Fruit fly (Drosophila melanogaster) whole organism, embryonic: ENCODE measurements around the gene pr.

Source experiments
- Aef1 ChIP-seq: fragments of 200-800 bp; sonication (Bioruptor generic); IDR thresholded peaks from 3 replicates; pipeline ENCODE4 v1.3.6; 2022; ENCODE audit warnings: missing biosample characterization, missing genetic modification characterization
- Atf3 ChIP-seq: fragments of 200-800 bp; sonication (Bioruptor generic); optimal IDR thresholded peaks from 3 replicates; lab custom pipeline; 2016; ENCODE audit warnings: missing biosample characterization, missing genetic modification characterization
- C15 ChIP-seq: fragments of 200-800 bp; sonication (Bioruptor generic); IDR thresholded peaks from 3 replicates; pipeline ENCODE4 v1.3.6; 2022; ENCODE audit warnings: missing biosample characterization, missing genetic modification characterization
- CG10321 ChIP-seq: fragments of 200-800 bp; sonication (Bioruptor generic); IDR thresholded peaks from 2 replicates; pipeline ENCODE4 v1.3.6; 2022; ENCODE audit warnings: missing biosample characterization, missing genetic modification characterization
- CG10543 ChIP-seq: fragments of 200-800 bp; sonication (Bioruptor generic); optimal IDR thresholded peaks from 3 replicates; lab custom pipeline; 2017; ENCODE audit warnings: missing biosample characterization, mild to moderate bottlenecking, missing genetic modification characterization, moderate library complexity
- CG10565 ChIP-seq: fragments of 200-800 bp; sonication (Bioruptor generic); optimal IDR thresholded peaks from 3 replicates; lab custom pipeline; 2016; ENCODE audit warnings: missing biosample characterization, mild to moderate bottlenecking, missing genetic modification characterization
- CG11398 ChIP-seq: fragments of 200-800 bp; sonication (Bioruptor generic); optimal IDR thresholded peaks from 2 replicates; lab custom pipeline; 2016; ENCODE audit warnings: missing biosample characterization, missing genetic modification characterization
- CG12769 ChIP-seq: fragments of 200-800 bp; sonication (Bioruptor generic); optimal IDR thresholded peaks from 2 replicates; lab custom pipeline; 2019; ENCODE audit warnings: missing biosample characterization, mild to moderate bottlenecking, missing genetic modification characterization, moderate library complexity
- CG13775 ChIP-seq: fragments of 200-800 bp; sonication (Bioruptor generic); optimal IDR thresholded peaks from 3 replicates; lab custom pipeline; 2017; ENCODE audit warnings: missing biosample characterization, mild to moderate bottlenecking, missing genetic modification characterization
- CG15269 ChIP-seq: fragments of 200-800 bp; sonication (Bioruptor generic); optimal IDR thresholded peaks from 2 replicates; lab custom pipeline; 2018; ENCODE audit warnings: missing biosample characterization, mild to moderate bottlenecking, missing genetic modification characterization, moderate library complexity
- CG16815 ChIP-seq: fragments of 200-800 bp; sonication (Bioruptor generic); optimal IDR thresholded peaks from 3 replicates; lab custom pipeline; 2017; ENCODE audit warnings: missing biosample characterization, mild to moderate bottlenecking, missing genetic modification characterization
- CG16863 ChIP-seq: fragments of 200-800 bp; sonication (Bioruptor generic); optimal IDR thresholded peaks from 3 replicates; lab custom pipeline; 2016; ENCODE audit warnings: missing biosample characterization, missing genetic modification characterization
- CG17829 ChIP-seq: fragments of 200-800 bp; optimal IDR thresholded peaks from 2 replicates; lab custom pipeline; 2019; ENCODE audit warnings: missing biosample characterization, mild to moderate bottlenecking, missing genetic modification characterization, moderate library complexity
- CG17912 ChIP-seq: fragments of 200-800 bp; sonication (Bioruptor generic); optimal IDR thresholded peaks from 2 replicates; lab custom pipeline; 2018; ENCODE audit warnings: missing biosample characterization, mild to moderate bottlenecking, missing genetic modification characterization
- CG2712 ChIP-seq: fragments of 200-800 bp; optimal IDR thresholded peaks from 3 replicates; lab custom pipeline; 2019; ENCODE audit warnings: missing biosample characterization, mild to moderate bottlenecking, missing genetic modification characterization, moderate library complexity
- CG31224 ChIP-seq: fragments of 200-800 bp; sonication (Bioruptor generic); IDR thresholded peaks from 2 replicates; pipeline ENCODE4 v1.3.6; 2022; ENCODE audit warnings: missing biosample characterization, missing genetic modification characterization
- CG32772 ChIP-seq: fragments of 200-800 bp; sonication (Bioruptor generic); IDR thresholded peaks from 2 replicates; pipeline ENCODE4 v1.3.6; 2022; ENCODE audit warnings: missing biosample characterization, missing genetic modification characterization
- CG33557 ChIP-seq: fragments of 200-800 bp; sonication (Bioruptor generic); optimal IDR thresholded peaks from 2 replicates; lab custom pipeline; 2019; ENCODE audit warnings: missing biosample characterization, mild to moderate bottlenecking, missing genetic modification characterization, moderate library complexity
- CG43689 ChIP-seq: fragments of 200-800 bp; sonication (Bioruptor generic); IDR thresholded peaks from 2 replicates; pipeline ENCODE4 v1.3.6; 2022; ENCODE audit warnings: missing biosample characterization, missing genetic modification characterization
- CG4854 ChIP-seq: fragments of 200-800 bp; sonication (Bioruptor generic); optimal IDR thresholded peaks from 2 replicates; lab custom pipeline; 2016; ENCODE audit warnings: missing biosample characterization, missing genetic modification characterization, inconsistent platforms
- CG6765 ChIP-seq: fragments of 200-800 bp; sonication (Bioruptor generic); optimal IDR thresholded peaks from 3 replicates; lab custom pipeline; 2017; ENCODE audit warnings: missing biosample characterization, mild to moderate bottlenecking, missing genetic modification characterization
- Hr78 ChIP-seq, 2 experiments: fragments of 200-800 bp in 1 of 2; fragments of >200 bp in 1 of 2; sonication (Bioruptor generic) in 1 of 2; optimal IDR thresholded peaks; 2 replicates each; lab custom pipeline; 2017 to 2019; ENCODE audit warnings: missing biosample characterization in 2 of 2, missing genetic modification characterization in 2 of 2, mild to moderate bottlenecking in 1 of 2, moderate library complexity in 1 of 2
- Hsf ChIP-seq: fragments of 200-800 bp; sonication (Bioruptor generic); optimal IDR thresholded peaks from 3 replicates; lab custom pipeline; 2016; ENCODE audit warnings: missing biosample characterization, missing genetic modification characterization
- Kr ChIP-seq: fragments of 200-800 bp; sonication (Bioruptor generic); optimal IDR thresholded peaks from 2 replicates; lab custom pipeline; 2017; ENCODE audit warnings: missing biosample characterization, mild to moderate bottlenecking, missing genetic modification characterization
- Lpt ChIP-seq: fragments of >200 bp; optimal IDR thresholded peaks from 2 replicates; lab custom pipeline; 2018; ENCODE audit warnings: missing biosample characterization, missing genetic modification characterization
- MBD-R2 ChIP-seq: fragments of 200-800 bp; sonication (Bioruptor generic); IDR thresholded peaks from 2 replicates; pipeline ENCODE4 v1.3.6; 2022; ENCODE audit warnings: missing biosample characterization, missing genetic modification characterization
- Max ChIP-seq: fragments of 200-800 bp; sonication (Bioruptor generic); optimal IDR thresholded peaks from 2 replicates; lab custom pipeline; 2016; ENCODE audit warnings: missing biosample characterization, mild to moderate bottlenecking, missing genetic modification characterization
- Meics ChIP-seq: fragments of 200-800 bp; sonication (Bioruptor generic); optimal IDR thresholded peaks from 2 replicates; lab custom pipeline; 2017; ENCODE audit warnings: missing biosample characterization, mild to moderate bottlenecking, missing genetic modification characterization
- NC2β ChIP-seq: fragments of 200-800 bp; sonication (Bioruptor generic); optimal IDR thresholded peaks from 2 replicates; lab custom pipeline; 2016; ENCODE audit warnings: missing biosample characterization, missing genetic modification characterization
- Nf-YB ChIP-seq: fragments of 200-800 bp; sonication (Bioruptor generic); optimal IDR thresholded peaks from 3 replicates; lab custom pipeline; 2019; ENCODE audit warnings: missing biosample characterization, mild to moderate bottlenecking, missing genetic modification characterization, moderate library complexity
- Spps ChIP-seq: fragments of 200-800 bp; sonication (Bioruptor generic); optimal IDR thresholded peaks from 2 replicates; lab custom pipeline; 2018; ENCODE audit warnings: missing biosample characterization, mild to moderate bottlenecking, missing genetic modification characterization
- Usf ChIP-seq: fragments of 200-800 bp; sonication (Bioruptor generic); optimal IDR thresholded peaks from 2 replicates; lab custom pipeline; 2017; ENCODE audit warnings: missing genotype, missing biosample characterization, missing genetic modification characterization
- ap ChIP-seq: fragments of 200-800 bp; sonication (Bioruptor generic); IDR thresholded peaks from 2 replicates; pipeline ENCODE4 v1.3.6; 2022; ENCODE audit warnings: missing biosample characterization, missing genetic modification characterization
- az2 ChIP-seq: fragments of 200-800 bp; sonication (Bioruptor generic); optimal IDR thresholded peaks from 3 replicates; lab custom pipeline; 2016; ENCODE audit warnings: missing biosample characterization, missing genetic modification characterization
- bab2 ChIP-seq: fragments of 200-800 bp; sonication (Bioruptor generic); optimal IDR thresholded peaks from 2 replicates; lab custom pipeline; 2016; ENCODE audit warnings: missing biosample characterization, missing genetic modification characterization
- chm ChIP-seq: fragments of 200-800 bp; sonication (Bioruptor generic); IDR thresholded peaks from 2 replicates; pipeline ENCODE4 v1.3.6; 2022; ENCODE audit warnings: missing biosample characterization, missing genetic modification characterization
- chn ChIP-seq: fragments of 200-800 bp; sonication (Bioruptor generic); optimal IDR thresholded peaks from 2 replicates; lab custom pipeline; 2016; ENCODE audit warnings: missing biosample characterization, missing genetic modification characterization
- dmrt99B ChIP-seq: fragments of 200-800 bp; sonication (Bioruptor generic); optimal IDR thresholded peaks from 2 replicates; lab custom pipeline; 2018; ENCODE audit warnings: missing biosample characterization, mild to moderate bottlenecking, missing genetic modification characterization, moderate library complexity
- eve ChIP-seq, 2 experiments: fragments of >200 bp; optimal IDR thresholded peaks; 2 replicates each; lab custom pipeline; 2017; ENCODE audit warnings: missing biosample characterization in 2 of 2, missing genetic modification characterization in 2 of 2
- grau ChIP-seq: fragments of 200-800 bp; optimal IDR thresholded peaks from 3 replicates; lab custom pipeline; 2019; ENCODE audit warnings: missing biosample characterization, mild to moderate bottlenecking, missing genetic modification characterization, moderate library complexity
- jigr1 ChIP-seq: fragments of 200-800 bp; sonication (Bioruptor generic); IDR thresholded peaks from 3 replicates; pipeline ENCODE4 v1.3.6; 2022; ENCODE audit warnings: missing biosample characterization, missing genetic modification characterization
- jing ChIP-seq: fragments of 200-800 bp; sonication (Bioruptor generic); optimal IDR thresholded peaks from 2 replicates; lab custom pipeline; 2018; ENCODE audit warnings: missing biosample characterization, mild to moderate bottlenecking, missing genetic modification characterization
- jumu ChIP-seq: fragments of 200-800 bp; sonication (Bioruptor generic); optimal IDR thresholded peaks from 3 replicates; lab custom pipeline; 2016; ENCODE audit warnings: missing biosample characterization, missing genetic modification characterization
- lab ChIP-seq: fragments of 200-800 bp; sonication (Bioruptor generic); optimal IDR thresholded peaks from 3 replicates; lab custom pipeline; 2017; ENCODE audit warnings: missing biosample characterization, missing genetic modification characterization, mild to moderate bottlenecking, moderate library complexity, missing genetic modification reagents
- phol ChIP-seq: fragments of 200-800 bp; sonication (Bioruptor generic); optimal IDR thresholded peaks from 3 replicates; lab custom pipeline; 2018; ENCODE audit warnings: missing biosample characterization, mild to moderate bottlenecking, missing genetic modification characterization, moderate library complexity
- pita ChIP-seq: fragments of 200-800 bp; sonication (Bioruptor generic); optimal IDR thresholded peaks from 2 replicates; lab custom pipeline; 2017; ENCODE audit warnings: missing biosample characterization, mild to moderate bottlenecking, missing genetic modification characterization
- slou ChIP-seq: fragments of 200-800 bp; sonication (Bioruptor generic); optimal IDR thresholded peaks from 3 replicates; lab custom pipeline; 2016; ENCODE audit warnings: missing biosample characterization, missing genetic modification characterization
- trh ChIP-seq: fragments of 200-800 bp; sonication (Bioruptor generic); optimal IDR thresholded peaks from 2 replicates; lab custom pipeline; 2016; ENCODE audit warnings: missing biosample characterization, missing genetic modification characterization
- ttk ChIP-seq: fragments of 200-800 bp; sonication (Bioruptor generic); IDR thresholded peaks from 2 replicates; pipeline ENCODE4 v2.1.2; 2022; ENCODE audit warnings: missing biosample characterization, missing genetic modification characterization
- zen2 ChIP-seq: fragments of 200-800 bp; sonication (Bioruptor generic); IDR thresholded peaks from 3 replicates; pipeline ENCODE4 v1.3.6; 2022; ENCODE audit warnings: missing biosample characterization, missing genetic modification characterization; ENCODE audit not compliant: partially characterized antibody

Gene pr

dm6 chr2L:20075234-20075803, at the start of gene pr, which contains the start of gene neb (continued):
- TF ChIP-seq phol (tag; lab: Kevin White, UChicago) (peak; percentile 35), az2 (GFP tag; lab: Kevin White, UChicago) (peak; percentile 60), CG16815 (GFP tag; lab: Kevin White, UChicago) (no peak), CG17829 (tag; lab: Kevin White, UChicago) (peak; percentile 35), CG13775 (GFP tag; lab: Kevin White, UChicago) (peak; percentile 47), zen2 (GFP tag; lab: Robert Waterston, UW) (0 out of 3 replicates have a peak, but pooled peaks have one; percentile 38), Max (peak; percentile 64), Usf (GFP tag; lab: Kevin White, UChicago) (no peak), trh (GFP tag; lab: Kevin White, UChicago) (peak; percentile 27), grau (peak; percentile 66), C15 (GFP tag; lab: Robert Waterston, UW) (no peak), CG32772 (GFP tag; lab: Robert Waterston, UW) (peak; percentile 77), CG2712 (peak; percentile 55), pita (GFP tag; lab: Kevin White, UChicago) (no peak), CG33557 (GFP tag; lab: Kevin White, UChicago) (peak; percentile 46), Atf3 (no peak), Hsf (GFP tag; lab: Kevin White, UChicago) (peak; percentile 25), CG12769 (tag; lab: Kevin White, UChicago) (peak; percentile 70), CG15269 (tag; lab: Kevin White, UChicago) (peak; percentile 60), chm (peak; percentile 48; the same call in 1 of the 2 replicates), CG17912 (peak; percentile 43), CG43689 (no peak), ttk (GFP tag; lab: Robert Waterston, UW) (peak; percentile 57; the same call in 1 of the 2 replicates), CG31224 (no peak), eve (GFP tag; optimal IDR thresholded peaks at IDR 0.05; lab: Kevin White, UChicago) (peak in 1 of 2 experiments; percentile 2), CG16863 (GFP tag; lab: Kevin White, UChicago) (no peak), Aef1 (GFP tag; lab: Robert Waterston, UW) (peak; percentile 73), CG10543 (no peak), CG11398 (GFP tag; lab: Kevin White, UChicago) (no peak), jumu (GFP tag; lab: Kevin White, UChicago) (peak; percentile 13), CG4854 (GFP tag; lab: Kevin White, UChicago) (peak; percentile 57), ap (GFP tag; lab: Robert Waterston, UW) (peak; percentile 36; the same call in 1 of the 2 replicates), chn (GFP tag; lab: Kevin White, UChicago) (peak; percentile 26), jing (GFP tag; lab: Kevin White, UChicago) (no peak), CG10565 (GFP tag; lab: Kevin White, UChicago) (no peak), CG6765 (GFP tag; lab: Kevin White, UChicago) (no peak), Kr (GFP tag; lab: Kevin White, UChicago) (no peak), CG10321 (GFP tag; lab: Robert Waterston, UW) (peak; percentile 9; the same call in 1 of the 2 replicates), Lpt (no peak), jigr1 (no peak), Hr78 (GFP tag; optimal IDR thresholded peaks at IDR 0.05; lab: Kevin White, UChicago) (no peak), slou (peak; percentile 36), dmrt99B (tag; lab: Kevin White, UChicago) (peak; percentile 18), bab2 (GFP tag; lab: Kevin White, UChicago) (peak; percentile 23), Spps (no peak), NC2β (GFP tag; lab: Kevin White, UChicago) (no peak), Nf-YB (GFP tag; lab: Kevin White, UChicago) (peak; percentile 41), Meics (GFP tag; lab: Kevin White, UChicago) (no peak), lab (GFP tag; lab: Kevin White, UChicago) (peak; percentile 25), MBD-R2 (GFP tag; lab: Robert Waterston, UW) (peak; percentile 74)
